Worm (Caenorhabditis elegans) whole organism, midembryonic: Measurements from ENCODE around the gene hrpu-1.

Experiments used
- T22C8.4 ChIP-seq: fragments of 200-800 bp; sonication (Bioruptor generic); IDR thresholded peaks from 2 replicates; pipeline ENCODE4 v1.3.6; 2022; ENCODE audit warnings: missing genetic modification characterization, missing compliant biosample characterization
- cog-1 ChIP-seq: sonication (generic microtip); optimal IDR thresholded peaks from 2 replicates; lab custom pipeline; 2016; ENCODE audit warnings: missing genetic modification characterization, missing compliant biosample characterization
- flt-1 ChIP-seq: fragments of 200-800 bp; sonication (Bioruptor generic); IDR thresholded peaks from 2 replicates; pipeline ENCODE4 v1.3.6; 2022; ENCODE audit warnings: missing genetic modification characterization, missing compliant biosample characterization
- med-1 ChIP-seq: sonication (generic microtip); optimal IDR thresholded peaks from 2 replicates; lab custom pipeline; 2017; ENCODE audit warnings: missing genetic modification characterization, mild to moderate bottlenecking, missing compliant biosample characterization, antibody characterized with exemption, missing genetic modification reagents; ENCODE audit not compliant: insufficient read depth
- ztf-23 ChIP-seq: fragments of 200-800 bp; sonication (Bioruptor generic); IDR thresholded peaks from 2 replicates; pipeline ENCODE4 v1.3.6; 2022; ENCODE audit warnings: missing genetic modification reagents, missing genetic modification characterization, missing compliant biosample characterization
- ztf-29 ChIP-seq: fragments of 200-800 bp; sonication (Bioruptor generic); IDR thresholded peaks from 2 replicates; pipeline ENCODE4 v1.3.6; 2022; ENCODE audit warnings: missing genetic modification reagents, missing genetic modification characterization, missing compliant biosample characterization

DNA sequence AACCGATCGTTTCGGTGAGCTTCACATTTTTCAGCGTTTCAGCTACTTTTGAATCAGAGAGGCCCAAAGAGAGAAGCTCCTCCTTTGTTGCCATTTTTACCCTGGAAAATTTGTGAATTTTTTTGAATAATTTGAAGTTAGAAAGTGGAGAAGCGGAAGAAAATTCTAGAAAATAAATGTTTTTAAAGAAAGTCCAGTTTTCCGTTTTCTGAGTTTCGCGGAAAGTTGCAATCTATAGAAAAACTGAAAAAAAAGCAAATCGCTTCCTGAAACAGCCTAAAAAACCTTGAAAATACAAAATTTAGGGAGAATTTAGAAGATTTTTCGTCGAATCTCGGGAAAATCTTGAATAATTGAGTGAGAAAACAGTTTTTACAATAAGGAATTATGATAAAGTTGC lies 26.3 kb upstream of the hrpu-1 start, which contains the start of gene qars-1:
- TF ChIP-seq T22C8.4 = no peak
- no peak for TF ChIP-seq cog-1 (tag; lab: Kevin White, UChicago)
- TF ChIP-seq ztf-23 = no peak
- no peak for TF ChIP-seq flt-1 (GFP tag; lab: Robert Waterston, UW)
- TF ChIP-seq ztf-29 = no peak
- no peak for TF ChIP-seq med-1 (GFP tag; lab: Kevin White, UChicago)
